Worm (Caenorhabditis elegans): ENCODE data around the gene ifbp-1.

Gene ifbp-1

ce11 chrV:13380178-13380577 is at the start of gene ifbp-1:
Gene ifbp-1, minus strand, starts transcription at chrV:13380262.
- TF ChIP-seq ama-1 (optimal IDR thresholded peaks at IDR 0.05) (no peak), F13H6.1 (tag; optimal IDR thresholded peaks at IDR 0.05) (no peak), nhr-11 (tag; optimal IDR thresholded peaks at IDR 0.05) (no peak), pat-9 (tag; optimal IDR thresholded peaks at IDR 0.05) (no peak), gmeb-2 (tag; optimal IDR thresholded peaks at IDR 0.05) (no peak), dve-1 (tag; optimal IDR thresholded peaks at IDR 0.05) (no peak), npax-4 (tag; optimal IDR thresholded peaks at IDR 0.05) (no peak), ceh-34 (tag; optimal IDR thresholded peaks at IDR 0.05) (no peak), ceh-45 (GFP tag; IDR thresholded peaks at IDR 0.05) (no peak), Y22D7AL.16 (tag; optimal IDR thresholded peaks at IDR 0.05) (no peak), tbx-2 (tag; optimal IDR thresholded peaks at IDR 0.05) (no peak), unc-55 (GFP tag; optimal IDR thresholded peaks at IDR 0.05) (no peak), ceh-18 (tag; optimal IDR thresholded peaks at IDR 0.05) (no peak), lin-11 (tag; optimal IDR thresholded peaks at IDR 0.05) (no peak), ceh-22 (tag; optimal IDR thresholded peaks at IDR 0.05) (no peak), unc-86 (tag; optimal IDR thresholded peaks at IDR 0.05) (no peak), ceh-31 (tag; optimal IDR thresholded peaks at IDR 0.05) (no peak)

DNA sequence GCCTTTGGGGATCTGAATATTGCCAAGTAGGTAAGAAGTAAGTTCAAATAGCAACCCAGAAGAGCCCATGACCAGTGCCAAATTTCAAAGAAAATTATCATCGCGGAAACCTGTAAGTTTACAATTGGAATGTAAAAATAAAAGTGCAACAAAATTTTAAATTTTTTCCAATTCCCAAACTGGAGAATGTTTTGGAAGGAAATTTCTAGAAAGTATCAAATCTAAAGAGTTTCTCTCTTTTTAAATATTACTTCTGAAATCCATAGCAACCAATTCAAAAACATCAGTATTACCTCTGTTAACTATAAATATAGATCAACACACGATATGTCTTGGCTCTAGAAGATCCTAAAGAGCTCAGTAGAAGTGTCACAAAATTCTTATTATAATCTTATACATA is 48.6 kb upstream of the ifbp-1 start, which contains the start of gene srd-19:
TSS of gene srd-19 (minus strand) at position 101 of the 400 bp plus-strand sequence.
- TF ChIP-seq sox-4 (tag; optimal IDR thresholded peaks at IDR 0.05) (no peak), ceh-2 (tag; optimal IDR thresholded peaks at IDR 0.05) (no peak), lin-11 (tag; optimal IDR thresholded peaks at IDR 0.05) (no peak), ahr-1 (tag; optimal IDR thresholded peaks at IDR 0.05) (no peak)

- TF ChIP-seq ref-2 (tag; optimal IDR thresholded peaks at IDR 0.05): no peak
- no peak for TF ChIP-seq F13H6.1 (tag; optimal IDR thresholded peaks at IDR 0.05)
- no peak for TF ChIP-seq pat-9 (tag; optimal IDR thresholded peaks at IDR 0.05)
- TF ChIP-seq syd-9 (tag; optimal IDR thresholded peaks at IDR 0.05): no peak
- no peak for TF ChIP-seq elt-2 (tag; optimal IDR thresholded peaks at IDR 0.05)
- no peak for TF ChIP-seq ceh-34 (tag; optimal IDR thresholded peaks at IDR 0.05)
- no peak for TF ChIP-seq eyg-1 (tag; optimal IDR thresholded peaks at IDR 0.05)
Observed at ce11 chrV:13427378-13427777, 47.3 kb upstream of the ifbp-1 start.

ce11 chrV:13426764-13427163 is 46.7 kb upstream of the ifbp-1 start, which contains the start of gene srd-18:
Gene srd-18, minus strand, starts transcription at chrV:13426864.
- TF ChIP-seq ceh-19 (GFP tag; optimal IDR thresholded peaks at IDR 0.05): no peak
- TF ChIP-seq sdc-2 (tag; optimal IDR thresholded peaks at IDR 0.05): no peak
- TF ChIP-seq ceh-14 (tag; optimal IDR thresholded peaks at IDR 0.05): no peak
- no peak for TF ChIP-seq ceh-22 (tag; optimal IDR thresholded peaks at IDR 0.05)
- no peak for TF ChIP-seq ref-2 (tag; optimal IDR thresholded peaks at IDR 0.05)
- no peak for TF ChIP-seq ama-1 (optimal IDR thresholded peaks at IDR 0.05)
- TF ChIP-seq gmeb-2 (tag; optimal IDR thresholded peaks at IDR 0.05): no peak
- no peak for TF ChIP-seq dmd-4 (tag; optimal IDR thresholded peaks at IDR 0.05; ENCODE audit: borderline replicate concordance)
- TF ChIP-seq ceh-48 (tag; optimal IDR thresholded peaks at IDR 0.05): no peak

ce11 chrV:13423608-13424007 is 43.5 kb upstream of the ifbp-1 start, which contains the start of gene srv-10:
Gene srv-10, plus strand, starts transcription at chrV:13423908.
- no peak for TF ChIP-seq odd-2 (tag; optimal IDR thresholded peaks at IDR 0.05)

- no peak for TF ChIP-seq nhr-232 (tag; optimal IDR thresholded peaks at IDR 0.05)
- no peak for TF ChIP-seq pqm-1 (tag; optimal IDR thresholded peaks at IDR 0.05)
- no peak for TF ChIP-seq ahr-1 (tag; optimal IDR thresholded peaks at IDR 0.05)
- no peak for TF ChIP-seq C38D4.7 (GFP tag; optimal IDR thresholded peaks at IDR 0.05)
- no peak for TF ChIP-seq hlh-15 (tag; optimal IDR thresholded peaks at IDR 0.05)
- no peak for TF ChIP-seq dmd-4 (tag; optimal IDR thresholded peaks at IDR 0.05; ENCODE audit: borderline replicate concordance)
- no peak for TF ChIP-seq ztf-16 (tag; optimal IDR thresholded peaks at IDR 0.05)
- TF ChIP-seq hlh-8 (tag; optimal IDR thresholded peaks at IDR 0.05): no peak
- TF ChIP-seq sox-4 (tag; optimal IDR thresholded peaks at IDR 0.05): no peak
- no peak for TF ChIP-seq unc-42 (tag; optimal IDR thresholded peaks at IDR 0.05)
- TF ChIP-seq sdc-2 (tag; optimal IDR thresholded peaks at IDR 0.05): no peak
- no peak for TF ChIP-seq ceh-2 (tag; optimal IDR thresholded peaks at IDR 0.05)
Observed at ce11 chrV:13423045-13423444, 43.0 kb upstream of the ifbp-1 start, which contains the start of gene srv-9. Gene srv-9, minus strand, starts transcription at chrV:13423145.
